Worm (Caenorhabditis elegans) whole organism, L4/young adult: ENCODE measurements around the gene srt-54.

Source experiments
- W03F9.2 ChIP-seq: fragments of 150-350 bp; optimal IDR thresholded peaks from 2 replicates; lab custom pipeline; 2014; ENCODE audit warnings: missing biosample characterization, missing genetic modification characterization
- dao-5 ChIP-seq: sonication (generic microtip); optimal IDR thresholded peaks from 2 replicates; lab custom pipeline; 2016; ENCODE audit warnings: missing genotype, missing genetic modification characterization, moderate library complexity, missing compliant biosample characterization
- him-1 ChIP-seq: sonication (generic microtip); optimal IDR thresholded peaks from 2 replicates; lab custom pipeline; 2016; ENCODE audit warnings: missing genotype, missing genetic modification reagents, missing genetic modification characterization, missing compliant biosample characterization

DNA sequence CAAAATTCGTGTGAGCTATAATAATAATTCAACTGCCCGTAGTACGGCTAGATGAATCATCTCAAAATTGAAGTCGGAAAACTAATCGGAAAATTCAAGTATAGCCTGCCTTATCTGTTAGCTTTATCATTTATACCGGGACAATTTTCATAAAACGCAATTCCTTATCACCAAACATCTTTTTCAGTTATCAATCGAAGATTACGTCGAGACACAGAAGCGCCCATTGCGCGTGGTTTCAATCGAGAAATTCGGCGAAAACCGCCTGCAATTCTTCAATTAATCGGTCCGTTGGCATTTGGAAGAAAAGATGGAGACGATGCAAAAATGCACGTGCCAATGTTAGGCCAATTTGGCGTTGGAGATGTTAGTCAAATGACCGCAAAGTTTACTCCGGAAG is 4.8 kb upstream of the srt-54 start:
- no peak for TF ChIP-seq dao-5 (tag; lab: Kevin White, UChicago)
- TF ChIP-seq him-1 (tag; lab: Kevin White, UChicago): no peak
- TF ChIP-seq W03F9.2 (tag; lab: Kevin White, UChicago): no peak
